Worm (Caenorhabditis elegans) whole organism, L2 larva: ENCODE measurements around the gene mrpl-46.
"Not testable (repeated sequence)": the region's sequence is repeated elsewhere in the genome, so short reads cannot be mapped to it uniquely, and the experiment has no call there.

Experiments used
- C34F6.9 ChIP-seq: fragments of 150-350 bp; optimal IDR thresholded peaks from 2 replicates; lab custom pipeline; 2014; ENCODE audit warnings: missing biosample characterization, missing genetic modification characterization
- F13H6.1 ChIP-seq: sonication (generic microtip); optimal IDR thresholded peaks from 2 replicates; lab custom pipeline; 2016; ENCODE audit warnings: missing genetic modification characterization, missing compliant biosample characterization
- Y55F3AM.14 ChIP-seq: fragments of 200-800 bp; sonication (Bioruptor generic); optimal IDR thresholded peaks from 2 replicates; lab custom pipeline; 2018; ENCODE audit warnings: mild to moderate bottlenecking, missing genetic modification characterization, missing compliant biosample characterization
- ZK546.5 ChIP-seq: sonication (generic microtip); optimal IDR thresholded peaks from 2 replicates; lab custom pipeline; 2017; ENCODE audit warnings: missing biosample characterization, missing genetic modification characterization
- alr-1 ChIP-seq: fragments of 150-350 bp; optimal IDR thresholded peaks from 2 replicates; lab custom pipeline; 2014; ENCODE audit warnings: missing biosample characterization, missing genetic modification characterization
- aly-2 ChIP-seq: fragments of 150-350 bp; optimal IDR thresholded peaks from 2 replicates; lab custom pipeline; 2014; ENCODE audit warnings: missing biosample characterization, missing genetic modification characterization
- ama-1 ChIP-seq: fragments of 150-350 bp; optimal IDR thresholded peaks from 2 replicates; lab custom pipeline; 2018; ENCODE audit warnings: inconsistent platforms
- blmp-1 ChIP-seq: sonication (generic microtip); optimal IDR thresholded peaks from 2 replicates; lab custom pipeline; 2017; ENCODE audit warnings: missing genetic modification characterization, mild to moderate bottlenecking, missing compliant biosample characterization, antibody characterized with exemption, moderate library complexity; ENCODE audit not compliant: insufficient read depth
- ceh-16 ChIP-seq: fragments of 150-350 bp; optimal IDR thresholded peaks from 2 replicates; lab custom pipeline; 2014; ENCODE audit warnings: missing biosample characterization, missing genetic modification characterization
- ceh-82 ChIP-seq: fragments of 150-350 bp; optimal IDR thresholded peaks from 2 replicates; lab custom pipeline; 2014; ENCODE audit warnings: missing biosample characterization, missing genetic modification characterization
- dmd-4 ChIP-seq: sonication (generic microtip); optimal IDR thresholded peaks from 2 replicates; lab custom pipeline; 2017; ENCODE audit warnings: missing biosample characterization, missing genetic modification characterization
- elt-1 ChIP-seq: fragments of 150-350 bp; optimal IDR thresholded peaks from 2 replicates; lab custom pipeline; 2014; ENCODE audit warnings: missing biosample characterization, missing genetic modification characterization
- fos-1 ChIP-seq: fragments of 150-350 bp; optimal IDR thresholded peaks from 2 replicates; lab custom pipeline; 2014; ENCODE audit warnings: missing biosample characterization, missing genetic modification characterization
- gmeb-1 ChIP-seq: fragments of 150-350 bp; optimal IDR thresholded peaks from 2 replicates; lab custom pipeline; 2014; ENCODE audit warnings: missing biosample characterization, missing genetic modification characterization
- lin-11 ChIP-seq: fragments of 150-350 bp; sonication (generic microtip); optimal IDR thresholded peaks from 2 replicates; lab custom pipeline; 2014; ENCODE audit warnings: missing biosample characterization, missing genetic modification characterization, inconsistent platforms, mixed read lengths
- lin-13 ChIP-seq: fragments of 150-350 bp; optimal IDR thresholded peaks from 2 replicates; lab custom pipeline; 2014; ENCODE audit warnings: missing biosample characterization, missing genetic modification reagents, missing genetic modification characterization
- mab-5 ChIP-seq: fragments of 150-350 bp; optimal IDR thresholded peaks from 2 replicates; lab custom pipeline; 2014; ENCODE audit warnings: missing biosample characterization, missing genetic modification characterization
- mdl-1 ChIP-seq, 2 experiments: fragments of 150-350 bp in 1 of 2; sonication (generic microtip) in 1 of 2; optimal IDR thresholded peaks; 2 replicates each; lab custom pipeline; 2017; ENCODE audit warnings: missing biosample characterization in 2 of 2, missing genetic modification characterization in 2 of 2
- nhr-10 ChIP-seq: sonication (generic microtip); optimal IDR thresholded peaks from 2 replicates; lab custom pipeline; 2017; ENCODE audit warnings: missing biosample characterization, missing genetic modification characterization
- nhr-11 ChIP-seq: fragments of 150-350 bp; optimal IDR thresholded peaks from 2 replicates; lab custom pipeline; 2014; ENCODE audit warnings: missing biosample characterization, missing genetic modification characterization
- nhr-12 ChIP-seq: fragments of 150-350 bp; optimal IDR thresholded peaks from 2 replicates; lab custom pipeline; 2014; ENCODE audit warnings: missing biosample characterization, missing genetic modification characterization
- nhr-129 ChIP-seq: fragments of 150-350 bp; optimal IDR thresholded peaks from 2 replicates; lab custom pipeline; 2014; ENCODE audit warnings: missing biosample characterization, missing genetic modification characterization
- nhr-21 ChIP-seq: fragments of 150-350 bp; optimal IDR thresholded peaks from 2 replicates; lab custom pipeline; 2014; ENCODE audit warnings: missing biosample characterization, missing genetic modification characterization
- nhr-23 ChIP-seq: fragments of 150-350 bp; optimal IDR thresholded peaks from 2 replicates; lab custom pipeline; 2014; ENCODE audit warnings: missing biosample characterization, missing genetic modification reagents, missing genetic modification characterization
- nhr-237 ChIP-seq: fragments of 150-350 bp; optimal IDR thresholded peaks from 2 replicates; lab custom pipeline; 2014; ENCODE audit warnings: missing biosample characterization, missing genetic modification characterization
- nhr-6 ChIP-seq: fragments of 150-350 bp; optimal IDR thresholded peaks from 2 replicates; lab custom pipeline; 2014; ENCODE audit warnings: missing biosample characterization, missing genetic modification characterization
- nhr-77 ChIP-seq: fragments of 150-350 bp; optimal IDR thresholded peaks from 2 replicates; lab custom pipeline; 2014; ENCODE audit warnings: missing biosample characterization, missing genetic modification characterization
- sem-4 ChIP-seq: fragments of 150-350 bp; optimal IDR thresholded peaks from 2 replicates; lab custom pipeline; 2014; ENCODE audit warnings: missing biosample characterization, missing genetic modification reagents, missing genetic modification characterization
- skn-1 ChIP-seq: sonication (generic microtip); optimal IDR thresholded peaks from 2 replicates; lab custom pipeline; 2017; ENCODE audit warnings: missing biosample characterization, missing genetic modification characterization
- sma-3 ChIP-seq: sonication (generic microtip); optimal IDR thresholded peaks from 2 replicates; lab custom pipeline; 2016; ENCODE audit warnings: missing genetic modification reagents, missing genetic modification characterization, missing compliant biosample characterization
- sma-9 ChIP-seq, 2 experiments: fragments of 150-350 bp in 1 of 2; sonication (generic microtip) in 1 of 2; optimal IDR thresholded peaks; 2 replicates each; lab custom pipeline; 2014 to 2016; ENCODE audit warnings: missing genetic modification characterization in 2 of 2, mild to moderate bottlenecking in 1 of 2, missing biosample characterization in 1 of 2, missing compliant biosample characterization in 1 of 2, missing genetic modification reagents in 1 of 2, moderate library complexity in 1 of 2
- unc-39 ChIP-seq: fragments of 150-350 bp; optimal IDR thresholded peaks from 2 replicates; lab custom pipeline; 2014; ENCODE audit warnings: missing biosample characterization, missing genetic modification characterization
- unc-55 ChIP-seq: fragments of 150-350 bp; sonication (generic microtip); optimal IDR thresholded peaks from 3 replicates; lab custom pipeline; 2014; ENCODE audit warnings: missing biosample characterization, missing genetic modification reagents, missing genetic modification characterization
- unc-62 ChIP-seq: fragments of 150-350 bp; optimal IDR thresholded peaks from 2 replicates; lab custom pipeline; 2014; ENCODE audit warnings: missing biosample characterization, missing genetic modification reagents, missing genetic modification characterization
- zag-1 ChIP-seq: fragments of 150-350 bp; optimal IDR thresholded peaks from 2 replicates; lab custom pipeline; 2014; ENCODE audit warnings: missing biosample characterization, missing genetic modification characterization
- ztf-1 ChIP-seq: fragments of 200-800 bp; sonication (Bioruptor generic); conservative IDR thresholded peaks from 2 replicates; pipeline ENCODE4 v1.3.6; 2022; ENCODE audit warnings: missing genetic modification characterization, missing compliant biosample characterization
- ztf-11 ChIP-seq: sonication (generic microtip); optimal IDR thresholded peaks from 2 replicates; lab custom pipeline; 2017; ENCODE audit warnings: missing biosample characterization, missing genetic modification characterization

The mrpl-46 gene

ce11 chrIV:769931-770544 is 30.6 kb upstream of the mrpl-46 start:
- peak; percentile 33 for TF ChIP-seq gmeb-1 (tag; lab: Kevin White, UChicago)

- not testable (repeated sequence) for TF ChIP-seq aly-2, fos-1, nhr-6 (tag; lab: Kevin White, UChicago)
Measured at ce11 chrIV:771061-771460, 29.6 kb upstream of the mrpl-46 start, which contains the start of gene F56B3.9. Gene F56B3.9, plus strand, starts transcription at chrIV:771361.

- TF ChIP-seq aly-2 (tag; lab: Kevin White, UChicago), result no peak
- TF ChIP-seq ZK546.5 (tag; lab: Kevin White, UChicago), result no peak
- TF ChIP-seq ceh-82 (tag; lab: Kevin White, UChicago), result no peak
- no peak for TF ChIP-seq alr-1
- TF ChIP-seq Y55F3AM.14 (GFP tag; lab: Kevin White, UChicago), result no peak
- TF ChIP-seq ztf-1 (GFP tag; lab: Robert Waterston, UW), result no peak
- no peak for TF ChIP-seq nhr-12
- TF ChIP-seq zag-1 (tag; lab: Kevin White, UChicago), result no peak
- TF ChIP-seq unc-39 (tag; lab: Kevin White, UChicago), result no peak
- TF ChIP-seq nhr-21 (tag; lab: Kevin White, UChicago), result no peak
- no peak for TF ChIP-seq sma-9 (GFP tag; optimal IDR thresholded peaks at IDR 0.05; lab: Kevin White, UChicago)
- no peak for TF ChIP-seq sma-9 (tag; optimal IDR thresholded peaks at IDR 0.05; lab: Kevin White, UChicago)
- TF ChIP-seq unc-55 (GFP tag; lab: Kevin White, UChicago), result peak; percentile 63
- TF ChIP-seq elt-1 (tag; lab: Kevin White, UChicago), result no peak
- TF ChIP-seq mab-5 (tag; lab: Kevin White, UChicago), result no peak
- no peak for TF ChIP-seq fos-1 (tag; lab: Kevin White, UChicago)
- TF ChIP-seq nhr-10 (tag; lab: Kevin White, UChicago), result no peak
- no peak for TF ChIP-seq nhr-237
- no peak for TF ChIP-seq nhr-23
- no peak for TF ChIP-seq unc-62 (GFP tag; lab: Kevin White, UChicago)
- TF ChIP-seq ama-1 (lab: Kevin White, UChicago), result no peak
- TF ChIP-seq sem-4 (tag; lab: Kevin White, UChicago), result no peak
- TF ChIP-seq blmp-1 (tag; lab: Kevin White, UChicago), result no peak
- no peak for TF ChIP-seq mdl-1 (tag; optimal IDR thresholded peaks at IDR 0.05; lab: Kevin White, UChicago)
- no peak for TF ChIP-seq F13H6.1 (tag; lab: Kevin White, UChicago)
- TF ChIP-seq gmeb-1 (tag; lab: Kevin White, UChicago), result peak; percentile 78
- TF ChIP-seq sma-3 (GFP tag; lab: Kevin White, UChicago), result no peak
- no peak for TF ChIP-seq nhr-77 (tag; lab: Kevin White, UChicago)
- TF ChIP-seq lin-13 (GFP tag; lab: Kevin White, UChicago), result no peak
- no peak for TF ChIP-seq nhr-6 (tag; lab: Kevin White, UChicago)
- TF ChIP-seq ztf-11 (tag; lab: Kevin White, UChicago), result no peak
- TF ChIP-seq skn-1 (tag; lab: Kevin White, UChicago), result no peak
- TF ChIP-seq nhr-129 (tag; lab: Kevin White, UChicago), result peak; percentile 20
- no peak for TF ChIP-seq dmd-4
- TF ChIP-seq nhr-11 (tag; lab: Kevin White, UChicago), result no peak
- TF ChIP-seq C34F6.9, result peak; percentile 19
- TF ChIP-seq, all 48 proteins: peak for 4
Measured at ce11 chrIV:772931-773330, 27.7 kb upstream of the mrpl-46 start, which contains the start of gene mrpl-2. Gene mrpl-2, plus strand, starts transcription at chrIV:773237.

- no peak for TF ChIP-seq lin-11 (tag; lab: Kevin White, UChicago)
- no peak for TF ChIP-seq nhr-129 (tag; lab: Kevin White, UChicago)
- TF ChIP-seq nhr-12, result no peak
- TF ChIP-seq unc-62 (GFP tag; lab: Kevin White, UChicago), result no peak
- TF ChIP-seq fos-1 (tag; lab: Kevin White, UChicago), result no peak
- no peak for TF ChIP-seq aly-2 (tag; lab: Kevin White, UChicago)
- TF ChIP-seq nhr-77 (tag; lab: Kevin White, UChicago), result no peak
- TF ChIP-seq mab-5 (tag; lab: Kevin White, UChicago), result no peak
- no peak for TF ChIP-seq ceh-16 (tag; lab: Kevin White, UChicago)
Measured at ce11 chrIV:773580-773979, 27.0 kb upstream of the mrpl-46 start.
